Fruit fly (Drosophila melanogaster) whole organism, embryonic: ENCODE data around the gene CG15282.

Source experiments
- CG10431 ChIP-seq: fragments of 200-800 bp; sonication (Bioruptor generic); optimal IDR thresholded peaks from 3 replicates; lab custom pipeline; 2018; ENCODE audit warnings: missing biosample characterization, mild to moderate bottlenecking, missing genetic modification characterization
- CG12391 ChIP-seq: fragments of 200-800 bp; sonication (Bioruptor generic); optimal IDR thresholded peaks from 3 replicates; lab custom pipeline; 2018; ENCODE audit warnings: missing biosample characterization, mild to moderate bottlenecking, missing genetic modification characterization, moderate library complexity
- CG8478 ChIP-seq: fragments of >200 bp; optimal IDR thresholded peaks from 2 replicates; lab custom pipeline; 2018
- crol ChIP-seq: fragments of 200-800 bp; sonication (Bioruptor generic); IDR thresholded peaks from 2 replicates; pipeline ENCODE4 v1.3.6; 2022; ENCODE audit warnings: missing biosample characterization, missing genetic modification characterization

dm6 chr2L:14664361-14664760, 47.9 kb upstream of the CG15282 start:
- TF ChIP-seq crol (GFP tag; lab: Robert Waterston, UW) (no peak), CG12391 (tag; lab: Kevin White, UChicago) (no peak), CG10431 (no peak), CG8478 (lab: Kevin White, UChicago) (no peak)
